Worm (Caenorhabditis elegans) whole organism, L1 larva: ENCODE measurements around the gene ZK637.15.

Experiments
- C16A3.4 ChIP-seq: fragments of 150-350 bp; optimal IDR thresholded peaks from 2 replicates; lab custom pipeline; 2014; ENCODE audit warnings: missing biosample characterization, missing genetic modification characterization
- F16B12.6 ChIP-seq: fragments of 150-350 bp; optimal IDR thresholded peaks from 2 replicates; lab custom pipeline; 2014; ENCODE audit warnings: missing biosample characterization, missing genetic modification characterization
- Y116A8C.19 ChIP-seq: sonication (generic microtip); optimal IDR thresholded peaks from 2 replicates; lab custom pipeline; 2016; ENCODE audit warnings: missing compliant biosample characterization, missing genetic modification characterization, borderline replicate concordance
- ama-1 ChIP-seq: fragments of 150-350 bp; optimal IDR thresholded peaks from 2 replicates; lab custom pipeline; 2014
- blmp-1 ChIP-seq: fragments of 150-350 bp; optimal IDR thresholded peaks from 2 replicates; lab custom pipeline; 2014; ENCODE audit warnings: missing biosample characterization, missing genetic modification characterization
- ceh-82 ChIP-seq, 3 experiments: fragments of 150-350 bp in 1 of 3; sonication (generic microtip) in 2 of 3; optimal IDR thresholded peaks; 2 replicates each; lab custom pipeline; 2014 to 2017; ENCODE audit warnings: missing biosample characterization in 3 of 3, missing genetic modification characterization in 3 of 3
- ces-1 ChIP-seq: fragments of 150-350 bp; optimal IDR thresholded peaks from 2 replicates; lab custom pipeline; 2014; ENCODE audit warnings: missing biosample characterization, missing genetic modification reagents, missing genetic modification characterization
- dpl-1 ChIP-seq, 3 experiments: fragments of 150-350 bp in 2 of 3; sonication (generic microtip) in 1 of 3; optimal IDR thresholded peaks; 2 replicates each; lab custom pipeline; 2014 to 2017; ENCODE audit warnings: missing biosample characterization in 3 of 3, missing genetic modification characterization in 3 of 3, missing genetic modification reagents in 3 of 3
- efl-1 ChIP-seq, 4 experiments: fragments of 150-350 bp; optimal IDR thresholded peaks in 3 of 4; peaks in 1 of 4; 1 replicate in 1 of 4; 2 replicates in 3 of 4; lab custom pipeline; 2014; ENCODE audit warnings: missing biosample characterization in 2 of 4, missing genetic modification characterization in 2 of 4, missing genetic modification reagents in 2 of 4
- egl-13 ChIP-seq: sonication (generic microtip); optimal IDR thresholded peaks from 2 replicates; lab custom pipeline; 2016; ENCODE audit warnings: missing genotype, missing genetic modification reagents, missing genetic modification characterization, missing compliant biosample characterization
- elt-2 ChIP-seq: sonication (generic microtip); optimal IDR thresholded peaks from 2 replicates; lab custom pipeline; 2016; ENCODE audit warnings: missing genetic modification characterization, mild to moderate bottlenecking, inconsistent platforms, missing compliant biosample characterization, missing genetic modification reagents
- ets-5 ChIP-seq: fragments of 200-800 bp; sonication (Bioruptor generic); IDR thresholded peaks from 2 replicates; pipeline ENCODE4 v1.3.6; 2022; ENCODE audit warnings: missing genetic modification characterization, missing compliant biosample characterization
- fkh-4 ChIP-seq: sonication (generic microtip); optimal IDR thresholded peaks from 2 replicates; lab custom pipeline; 2016; ENCODE audit warnings: missing compliant biosample characterization, missing genetic modification characterization, borderline replicate concordance
- fkh-8 ChIP-seq: sonication (generic microtip); optimal IDR thresholded peaks from 2 replicates; lab custom pipeline; 2016; ENCODE audit warnings: mild to moderate bottlenecking, missing genetic modification characterization, missing compliant biosample characterization
- fos-1 ChIP-seq: fragments of 150-350 bp; optimal IDR thresholded peaks from 2 replicates; lab custom pipeline; 2014; ENCODE audit warnings: missing biosample characterization, missing genetic modification characterization
- grh-1 ChIP-seq: fragments of 200-800 bp; sonication (Bioruptor generic); IDR thresholded peaks from 2 replicates; pipeline ENCODE4 v1.3.6; 2022; ENCODE audit warnings: missing genetic modification reagents, missing genetic modification characterization, missing compliant biosample characterization
- irx-1 ChIP-seq: sonication (generic microtip); optimal IDR thresholded peaks from 2 replicates; lab custom pipeline; 2016; ENCODE audit warnings: missing genetic modification characterization, missing compliant biosample characterization
- isw-1 ChIP-seq: fragments of 200-800 bp; sonication (Bioruptor generic); IDR thresholded peaks from 2 replicates; pipeline ENCODE4 v1.3.6; 2022; ENCODE audit warnings: missing genetic modification characterization, missing compliant biosample characterization
- jun-1 ChIP-seq: fragments of 150-350 bp; optimal IDR thresholded peaks from 2 replicates; lab custom pipeline; 2014; ENCODE audit warnings: missing biosample characterization, missing genetic modification reagents, missing genetic modification characterization
- lin-15B ChIP-seq: fragments of 150-350 bp; sonication (generic microtip); optimal IDR thresholded peaks from 3 replicates; lab custom pipeline; 2014; ENCODE audit warnings: missing biosample characterization, missing genetic modification characterization
- lin-39 ChIP-seq: fragments of 150-350 bp; optimal IDR thresholded peaks from 2 replicates; lab custom pipeline; 2014; ENCODE audit warnings: missing biosample characterization, missing genetic modification reagents, missing genetic modification characterization
- lsy-2 ChIP-seq, 2 experiments: fragments of 150-350 bp; optimal IDR thresholded peaks; 2 replicates each; lab custom pipeline; 2014; ENCODE audit warnings: missing biosample characterization in 2 of 2, missing genetic modification characterization in 2 of 2
- mab-9 ChIP-seq: fragments of 200-800 bp; sonication (Bioruptor generic); IDR thresholded peaks from 2 replicates; pipeline ENCODE4 v1.3.6; 2022; ENCODE audit warnings: missing genetic modification reagents, missing genetic modification characterization, missing compliant biosample characterization
- mdl-1 ChIP-seq, 2 experiments: fragments of 150-350 bp; optimal IDR thresholded peaks; 2 replicates each; lab custom pipeline; 2014 to 2017; ENCODE audit warnings: missing biosample characterization in 2 of 2, missing genetic modification characterization in 2 of 2, inconsistent platforms in 1 of 2
- mep-1 ChIP-seq: fragments of 150-350 bp; optimal IDR thresholded peaks from 2 replicates; lab custom pipeline; 2014; ENCODE audit warnings: missing biosample characterization, missing genetic modification characterization
- nhr-11 ChIP-seq: fragments of 150-350 bp; optimal IDR thresholded peaks from 2 replicates; lab custom pipeline; 2014; ENCODE audit warnings: missing biosample characterization, missing genetic modification characterization
- nhr-12 ChIP-seq: sonication (generic microtip); optimal IDR thresholded peaks from 2 replicates; lab custom pipeline; 2017; ENCODE audit warnings: missing biosample characterization, missing genetic modification characterization
- nhr-19 ChIP-seq: fragments of 200-800 bp; sonication (Bioruptor generic); conservative IDR thresholded peaks from 2 replicates; pipeline ENCODE4 v1.3.6; 2022; ENCODE audit warnings: missing genetic modification characterization, missing compliant biosample characterization
- nhr-20 ChIP-seq: sonication (generic microtip); optimal IDR thresholded peaks from 2 replicates; lab custom pipeline; 2016; ENCODE audit warnings: mild to moderate bottlenecking, missing genetic modification characterization, missing compliant biosample characterization
- nhr-47 ChIP-seq: sonication (generic microtip); optimal IDR thresholded peaks from 2 replicates; lab custom pipeline; 2016; ENCODE audit warnings: mild to moderate bottlenecking, missing genetic modification characterization, moderate library complexity, missing compliant biosample characterization
- nhr-71 ChIP-seq: sonication (generic microtip); optimal IDR thresholded peaks from 2 replicates; lab custom pipeline; 2016; ENCODE audit warnings: mild to moderate bottlenecking, missing genetic modification characterization, moderate library complexity, missing compliant biosample characterization
- nhr-76 ChIP-seq: sonication (generic microtip); optimal IDR thresholded peaks from 2 replicates; lab custom pipeline; 2017; ENCODE audit warnings: missing biosample characterization, missing genetic modification characterization
- nhr-77 ChIP-seq: fragments of 150-350 bp; optimal IDR thresholded peaks from 2 replicates; lab custom pipeline; 2014; ENCODE audit warnings: missing biosample characterization, missing genetic modification characterization
- nhr-84 ChIP-seq: sonication (generic microtip); optimal IDR thresholded peaks from 2 replicates; lab custom pipeline; 2017; ENCODE audit warnings: missing biosample characterization, missing genetic modification characterization
- nhr-85 ChIP-seq: sonication (generic microtip); peaks from one replicate; lab custom pipeline; 2016; ENCODE audit warnings: missing genetic modification characterization, inconsistent platforms, missing compliant biosample characterization
- nhr-90 ChIP-seq: sonication (generic microtip); optimal IDR thresholded peaks from 2 replicates; lab custom pipeline; 2016; ENCODE audit warnings: mild to moderate bottlenecking, missing genetic modification characterization, missing compliant biosample characterization; ENCODE audit not compliant: poor library complexity
- pag-3 ChIP-seq: sonication (generic microtip); optimal IDR thresholded peaks from 2 replicates; lab custom pipeline; 2017; ENCODE audit warnings: missing genetic modification characterization, mild to moderate bottlenecking, missing compliant biosample characterization, antibody characterized with exemption, borderline replicate concordance; ENCODE audit not compliant: insufficient read depth
- pax-3 ChIP-seq: fragments of 200-800 bp; sonication (Bioruptor generic); optimal IDR thresholded peaks from 2 replicates; lab custom pipeline; 2018; ENCODE audit warnings: mild to moderate bottlenecking, missing genetic modification characterization, moderate library complexity, missing compliant biosample characterization
- pqm-1 ChIP-seq: sonication (generic microtip); optimal IDR thresholded peaks from 3 replicates; lab custom pipeline; 2017; ENCODE audit warnings: missing biosample characterization, missing genetic modification characterization
- rnt-1 ChIP-seq: sonication (generic microtip); optimal IDR thresholded peaks from 2 replicates; lab custom pipeline; 2016; ENCODE audit warnings: mild to moderate bottlenecking, missing genetic modification characterization, moderate library complexity, missing compliant biosample characterization
- snpc-4 ChIP-seq: fragments of 150-350 bp; optimal IDR thresholded peaks from 2 replicates; lab custom pipeline; 2014; ENCODE audit warnings: missing biosample characterization, missing genetic modification characterization
- snu-23 ChIP-seq: sonication (generic microtip); optimal IDR thresholded peaks from 2 replicates; lab custom pipeline; 2016; ENCODE audit warnings: missing genetic modification characterization, missing compliant biosample characterization
- sptf-1 ChIP-seq: fragments of 150-350 bp; optimal IDR thresholded peaks from 2 replicates; lab custom pipeline; 2014; ENCODE audit warnings: missing biosample characterization, missing genetic modification characterization
- sup-37 ChIP-seq: fragments of 200-800 bp; sonication (Bioruptor generic); optimal IDR thresholded peaks from 2 replicates; lab custom pipeline; 2018; ENCODE audit warnings: mild to moderate bottlenecking, missing genetic modification characterization, missing compliant biosample characterization
- swsn-7 ChIP-seq: sonication (generic microtip); optimal IDR thresholded peaks from 2 replicates; lab custom pipeline; 2016; ENCODE audit warnings: missing genetic modification characterization, missing compliant biosample characterization
- tlp-1 ChIP-seq: fragments of 150-350 bp; optimal IDR thresholded peaks from 2 replicates; lab custom pipeline; 2014; ENCODE audit warnings: missing biosample characterization, missing genetic modification characterization
- unc-130 ChIP-seq: fragments of 150-350 bp; optimal IDR thresholded peaks from 2 replicates; lab custom pipeline; 2017; ENCODE audit warnings: missing biosample characterization, missing genetic modification characterization, inconsistent platforms
- unc-30 ChIP-seq: sonication (generic microtip); optimal IDR thresholded peaks from 2 replicates; lab custom pipeline; 2017; ENCODE audit warnings: missing biosample characterization, missing genetic modification characterization
- unc-86 ChIP-seq: sonication (generic microtip); optimal IDR thresholded peaks from 2 replicates; lab custom pipeline; 2016; ENCODE audit warnings: missing genetic modification characterization, missing compliant biosample characterization
- zip-4 ChIP-seq: fragments of 200-800 bp; sonication (Bioruptor generic); optimal IDR thresholded peaks from 2 replicates; lab custom pipeline; 2018; ENCODE audit warnings: mild to moderate bottlenecking, missing genetic modification characterization, moderate library complexity, missing compliant biosample characterization
- ztf-11 ChIP-seq, 2 experiments: sonication (generic microtip); optimal IDR thresholded peaks; 2 replicates each; lab custom pipeline; 2016 to 2017; ENCODE audit warnings: missing genetic modification characterization in 2 of 2, missing biosample characterization in 1 of 2, missing compliant biosample characterization in 1 of 2
- ztf-4 ChIP-seq: fragments of 150-350 bp; optimal IDR thresholded peaks from 2 replicates; lab custom pipeline; 2014; ENCODE audit warnings: missing biosample characterization, missing genetic modification characterization

The ZK637.15 gene

DNA sequence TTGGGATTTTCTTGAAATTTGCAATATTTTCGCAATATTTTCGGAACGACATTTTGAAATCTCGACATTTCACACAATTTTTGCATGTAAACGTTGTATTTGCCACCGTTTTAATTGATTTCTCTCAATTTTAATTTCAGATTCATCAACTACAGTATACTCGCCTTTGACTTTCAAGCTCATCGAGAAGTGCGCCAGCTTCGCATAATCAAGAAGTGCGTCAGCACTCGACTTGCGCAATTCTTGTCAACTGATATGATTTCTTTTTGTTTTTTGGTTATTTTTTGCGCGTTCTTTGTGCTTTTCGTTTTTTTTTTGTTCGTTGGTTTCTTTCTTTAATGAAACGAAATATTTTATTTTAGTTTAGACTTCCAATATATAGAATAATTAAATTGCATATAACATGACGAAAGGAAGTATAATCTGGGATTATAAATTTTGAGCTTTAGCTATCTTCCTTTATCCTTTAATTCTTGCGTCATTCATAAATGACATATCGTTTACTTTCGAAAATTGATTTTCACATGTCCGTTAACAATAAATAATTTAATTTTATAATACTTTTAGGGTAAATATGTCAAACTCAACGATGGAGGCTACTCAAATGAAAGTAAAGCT lies 32.6 kb upstream of the ZK637.15 start, which contains the start of gene famh-136:
famh-136 (plus strand) TSS at position 568 of the 618 bp plus-strand sequence.
- TF ChIP-seq nhr-76 (tag; lab: Kevin White, UChicago) (no peak), isw-1 (GFP tag; lab: Robert Waterston, UW) (peak; percentile 50), mdl-1 (tag; optimal IDR thresholded peaks at IDR 0.05; lab: Kevin White, UChicago) (peak in 1 of 2 experiments; percentile 79), nhr-71 (tag; lab: Kevin White, UChicago) (peak; percentile 92), blmp-1 (tag; lab: Kevin White, UChicago) (peak; percentile 82), lin-15B (tag; lab: Kevin White, UChicago) (peak; percentile 75), egl-13 (tag; lab: Kevin White, UChicago) (peak; percentile 64), nhr-12 (tag; lab: Kevin White, UChicago) (no peak), pqm-1 (tag; lab: Kevin White, UChicago) (no peak), rnt-1 (peak; percentile 91), grh-1 (no peak; the same call in 1 of the 2 replicates), dpl-1 (GFP tag; optimal IDR thresholded peaks at IDR 0.05; lab: Kevin White, UChicago) (peak; percentile 76 to 88 (median 84)), efl-1 (optimal IDR thresholded peaks at IDR 0.05; lab: Kevin White, UChicago) (peak; percentile 78 to 85), efl-1 (GFP tag; optimal IDR thresholded peaks at IDR 0.05 in 1 of 2; lab: Kevin White, UChicago) (peak; percentile 77 to 98), tlp-1 (tag; lab: Kevin White, UChicago) (no peak), irx-1 (peak; percentile 63), snpc-4 (tag; lab: Kevin White, UChicago) (peak; percentile 74), unc-30 (tag; lab: Kevin White, UChicago) (no peak), lin-39 (peak; percentile 50), ama-1 (lab: Kevin White, UChicago) (no peak), ces-1 (no peak), F16B12.6 (peak; percentile 61), mab-9 (peak; percentile 39; the same call in 1 of the 2 replicates), nhr-85 (peak; percentile 89), ztf-4 (peak; percentile 71), nhr-11 (tag; lab: Kevin White, UChicago) (peak; percentile 44), elt-2 (tag; lab: Kevin White, UChicago) (peak; percentile 64), ceh-82 (tag; optimal IDR thresholded peaks at IDR 0.05; lab: Kevin White, UChicago) (peak; percentile 45 to 80 (median 61)), Y116A8C.19 (no peak), lsy-2 (tag; optimal IDR thresholded peaks at IDR 0.05; lab: Kevin White, UChicago) (peak; percentile 90 to 94), sptf-1 (tag; lab: Kevin White, UChicago) (no peak), nhr-84 (tag; lab: Kevin White, UChicago) (no peak), nhr-20 (peak; percentile 96), pag-3 (tag; lab: Kevin White, UChicago) (peak; percentile 39), zip-4 (GFP tag; lab: Kevin White, UChicago) (peak; percentile 42), nhr-77 (tag; lab: Kevin White, UChicago) (peak; percentile 85), nhr-90 (peak; percentile 90), unc-86 (tag; lab: Kevin White, UChicago) (peak; percentile 64), sup-37 (peak; percentile 25), ztf-11 (tag; optimal IDR thresholded peaks at IDR 0.05; lab: Kevin White, UChicago) (peak in 1 of 2 experiments; percentile 42), nhr-47 (peak; percentile 90), fkh-8 (tag; lab: Kevin White, UChicago) (peak; percentile 83), C16A3.4 (tag; lab: Kevin White, UChicago) (peak; percentile 88), mep-1 (tag; lab: Kevin White, UChicago) (peak; percentile 97), jun-1 (tag; lab: Kevin White, UChicago) (peak; percentile 75), pax-3 (peak; percentile 70), fkh-4 (tag; lab: Kevin White, UChicago) (peak; percentile 8), unc-130 (tag; lab: Kevin White, UChicago) (peak; percentile 94), nhr-19 (GFP tag; lab: Robert Waterston, UW) (peak; percentile 99), ets-5 (GFP tag; lab: Robert Waterston, UW) (no peak), swsn-7 (tag; lab: Kevin White, UChicago) (peak; percentile 87), snu-23 (peak; percentile 93), fos-1 (tag; lab: Kevin White, UChicago) (peak; percentile 43)
